Worm (Caenorhabditis elegans) whole organism, late embryonic: Measurements from ENCODE around the gene gldi-8.

Source experiments
- ama-1 ChIP-seq: fragments of 150-350 bp; optimal IDR thresholded peaks from 2 replicates; lab custom pipeline; 2014
- pha-4 ChIP-seq: fragments of 150-350 bp; optimal IDR thresholded peaks from 2 replicates; lab custom pipeline; 2018; ENCODE audit warnings: missing biosample characterization, missing genetic modification reagents, missing genetic modification characterization
- sox-2 ChIP-seq: fragments of 200-800 bp; sonication (Bioruptor generic); IDR thresholded peaks from 2 replicates; pipeline ENCODE4 v1.3.6; 2022; ENCODE audit warnings: missing genetic modification reagents, missing genetic modification characterization, missing compliant biosample characterization
- syd-9 ChIP-seq: sonication (generic microtip); optimal IDR thresholded peaks from 2 replicates; lab custom pipeline; 2016; ENCODE audit warnings: mild to moderate bottlenecking, missing genetic modification characterization, moderate library complexity, missing compliant biosample characterization
- tbx-2 ChIP-seq: sonication (generic microtip); optimal IDR thresholded peaks from 2 replicates; lab custom pipeline; 2016; ENCODE audit warnings: missing genetic modification characterization, missing compliant biosample characterization
- ttx-3 ChIP-seq: sonication (generic microtip); optimal IDR thresholded peaks from 2 replicates; lab custom pipeline; 2016; ENCODE audit warnings: missing genetic modification reagents, missing genetic modification characterization, missing compliant biosample characterization

DNA sequence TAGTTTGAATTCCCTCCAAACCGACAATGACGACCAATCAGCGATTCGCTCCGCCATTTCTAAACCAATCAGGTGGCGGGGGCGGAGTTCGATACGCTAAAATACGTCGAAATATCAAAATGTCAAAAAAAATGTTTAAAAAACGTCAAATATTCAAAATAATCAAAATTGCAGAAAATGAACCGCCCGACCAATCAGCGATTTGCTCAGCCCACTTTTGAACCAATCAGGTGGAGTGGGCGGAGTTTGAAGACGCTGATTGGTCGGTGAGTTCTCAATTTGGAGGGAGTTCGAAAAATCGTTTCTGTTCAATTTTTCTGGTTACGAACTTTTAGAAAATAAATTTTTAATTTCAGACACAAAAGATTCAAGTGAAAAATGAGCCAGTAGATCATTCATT is 45.1 kb upstream of the gldi-8 start:
- TF ChIP-seq pha-4 (tag; lab: Kevin White, UChicago) (no peak), ttx-3 (tag; lab: Kevin White, UChicago) (no peak), tbx-2 (no peak), ama-1 (lab: Kevin White, UChicago) (no peak), sox-2 (GFP tag; lab: Robert Waterston, UW) (no peak), syd-9 (tag; lab: Kevin White, UChicago) (no peak)
